Fruit fly (Drosophila melanogaster) whole organism, adult: ENCODE data around the gene CG14196.
A peak's percentile ranks its signal among the peaks of the same experiment; 100 is the strongest.

Source experiments
- CG11617 ChIP-seq: fragments of 200-800 bp; sonication (Bioruptor generic); optimal IDR thresholded peaks from 2 replicates; lab custom pipeline; 2017; ENCODE audit warnings: mild to moderate bottlenecking, missing biosample characterization, missing genetic modification reagents, missing genetic modification characterization
- CG12768 ChIP-seq: fragments of 200-800 bp; sonication (Bioruptor generic); optimal IDR thresholded peaks from 2 replicates; lab custom pipeline; 2017; ENCODE audit warnings: missing biosample characterization, missing genetic modification characterization, mild to moderate bottlenecking, moderate library complexity, missing genetic modification reagents
- CG14711 ChIP-seq: fragments of 200-800 bp; sonication (Bioruptor generic); optimal IDR thresholded peaks from 2 replicates; lab custom pipeline; 2018; ENCODE audit warnings: missing biosample characterization, mild to moderate bottlenecking, missing genetic modification characterization, moderate library complexity
- CG1620 ChIP-seq: fragments of 200-800 bp; sonication (Bioruptor generic); optimal IDR thresholded peaks from 2 replicates; lab custom pipeline; 2016; ENCODE audit warnings: missing biosample characterization, missing genetic modification characterization
- CG33017 ChIP-seq: fragments of 200-800 bp; sonication (Bioruptor generic); optimal IDR thresholded peaks from 2 replicates; lab custom pipeline; 2018; ENCODE audit warnings: missing biosample characterization, mild to moderate bottlenecking, missing genetic modification characterization, moderate library complexity
- CG5204 ChIP-seq: fragments of 200-800 bp; sonication (Bioruptor generic); optimal IDR thresholded peaks from 2 replicates; lab custom pipeline; 2016; ENCODE audit warnings: missing biosample characterization, missing genetic modification characterization
- CG7045 ChIP-seq: fragments of 200-800 bp; sonication (Bioruptor generic); optimal IDR thresholded peaks from 2 replicates; lab custom pipeline; 2017; ENCODE audit warnings: missing biosample characterization, mild to moderate bottlenecking, missing genetic modification characterization
- CG7101 ChIP-seq: fragments of 200-800 bp; sonication (Bioruptor generic); optimal IDR thresholded peaks from 2 replicates; lab custom pipeline; 2018; ENCODE audit warnings: missing biosample characterization, mild to moderate bottlenecking, missing genetic modification characterization, moderate library complexity
- Clk ChIP-seq: fragments of 200-800 bp; sonication (Bioruptor generic); optimal IDR thresholded peaks from 2 replicates; lab custom pipeline; 2017; ENCODE audit warnings: missing biosample characterization, missing genetic modification characterization
- Crg-1 ChIP-seq: fragments of 200-800 bp; sonication (Bioruptor generic); optimal IDR thresholded peaks from 2 replicates; lab custom pipeline; 2016; ENCODE audit warnings: missing biosample characterization, missing genetic modification characterization
- Hr96 ChIP-seq: fragments of 200-800 bp; sonication (Bioruptor generic); optimal IDR thresholded peaks from 2 replicates; lab custom pipeline; 2016; ENCODE audit warnings: missing biosample characterization, missing genetic modification characterization
- Mnt ChIP-seq: fragments of 200-800 bp; sonication (Bioruptor generic); optimal IDR thresholded peaks from 2 replicates; lab custom pipeline; 2016; ENCODE audit warnings: missing biosample characterization, mild to moderate bottlenecking, missing genetic modification characterization
- bab1 ChIP-seq: fragments of 200-800 bp; sonication (Bioruptor generic); optimal IDR thresholded peaks from 3 replicates; lab custom pipeline; 2019; ENCODE audit warnings: missing biosample characterization, mild to moderate bottlenecking, missing genetic modification characterization, moderate library complexity
- cic ChIP-seq: fragments of 200-800 bp; sonication (Bioruptor generic); optimal IDR thresholded peaks from 2 replicates; lab custom pipeline; 2017; ENCODE audit warnings: missing biosample characterization, mild to moderate bottlenecking, missing genetic modification characterization, moderate library complexity
- cnc ChIP-seq, 2 experiments: fragments of >200 bp; optimal IDR thresholded peaks; 2 replicates each; lab custom pipeline; 2017
- kay ChIP-seq: fragments of 200-800 bp; sonication (Bioruptor generic); peaks from one replicate; lab custom pipeline; 2016; ENCODE audit warnings: missing biosample characterization, missing genetic modification characterization, borderline replicate concordance
- ovo ChIP-seq: fragments of 200-800 bp; sonication (Bioruptor generic); optimal IDR thresholded peaks from 2 replicates; lab custom pipeline; 2016; ENCODE audit warnings: missing biosample characterization, missing genetic modification characterization
- pad ChIP-seq: fragments of 200-800 bp; sonication (Bioruptor generic); optimal IDR thresholded peaks from 3 replicates; lab custom pipeline; 2017; ENCODE audit warnings: missing biosample characterization, missing genetic modification characterization, mild to moderate bottlenecking, moderate library complexity, missing genetic modification reagents
- tj ChIP-seq: fragments of 200-800 bp; sonication (Bioruptor generic); optimal IDR thresholded peaks from 3 replicates; lab custom pipeline; 2017; ENCODE audit warnings: missing biosample characterization, mild to moderate bottlenecking, missing genetic modification characterization, moderate library complexity
- toe ChIP-seq: fragments of 200-800 bp; sonication (Bioruptor generic); optimal IDR thresholded peaks from 2 replicates; lab custom pipeline; 2016; ENCODE audit warnings: missing biosample characterization, missing genetic modification characterization

The CG14196 gene

DNA sequence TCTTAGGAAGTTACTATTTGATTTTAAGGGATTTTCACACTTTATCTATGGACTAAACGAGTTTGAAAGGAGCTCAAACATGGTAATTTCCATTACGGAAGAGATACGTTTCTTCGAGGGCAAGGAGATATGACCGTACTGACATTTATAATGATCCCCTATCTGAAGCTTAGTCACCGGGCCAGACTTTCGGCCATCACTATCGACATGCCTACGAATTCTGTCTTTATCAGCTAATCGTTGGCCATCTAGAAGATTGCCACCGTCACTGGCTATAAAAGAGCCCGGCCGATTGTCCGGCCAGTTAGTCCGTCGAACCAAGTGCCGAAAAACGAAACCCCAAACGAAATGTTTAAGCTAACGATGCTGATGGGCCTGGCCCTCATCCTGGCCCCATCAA lies 26.4 kb downstream of the CG14196 start, which contains the start of gene Muc18B:
Gene Muc18B, plus strand, starts transcription at position 301 of the 400 bp plus-strand sequence.
- TF ChIP-seq cnc (optimal IDR thresholded peaks at IDR 0.05; lab: Kevin White, UChicago) = no peak
- TF ChIP-seq tj (GFP tag; lab: Kevin White, UChicago) = no peak
- no peak for TF ChIP-seq CG1620 (GFP tag; lab: Kevin White, UChicago)
- no peak for TF ChIP-seq CG12768
- no peak for TF ChIP-seq CG11617 (GFP tag; lab: Kevin White, UChicago)
- no peak for TF ChIP-seq pad (GFP tag; lab: Kevin White, UChicago)
- TF ChIP-seq CG14711 (tag; lab: Kevin White, UChicago) = no peak
- no peak for TF ChIP-seq Hr96 (GFP tag; lab: Kevin White, UChicago)
- TF ChIP-seq CG5204 (GFP tag; lab: Kevin White, UChicago) = no peak
- no peak for TF ChIP-seq CG33017 (tag; lab: Kevin White, UChicago)
- no peak for TF ChIP-seq cic (GFP tag; lab: Kevin White, UChicago)
- no peak for TF ChIP-seq CG7045 (GFP tag; lab: Kevin White, UChicago)
- TF ChIP-seq CG7101 (tag; lab: Kevin White, UChicago) = no peak
- TF ChIP-seq Mnt (GFP tag; lab: Kevin White, UChicago) = no peak
- TF ChIP-seq toe (GFP tag; lab: Kevin White, UChicago) = no peak
- TF ChIP-seq Crg-1 (GFP tag; lab: Kevin White, UChicago) = no peak
- no peak for TF ChIP-seq Clk (GFP tag; lab: Kevin White, UChicago)
- TF ChIP-seq ovo = no peak

- TF ChIP-seq Clk (GFP tag; lab: Kevin White, UChicago) (no peak), ovo (no peak), bab1 (no peak), Mnt (GFP tag; lab: Kevin White, UChicago) (no peak), tj (GFP tag; lab: Kevin White, UChicago) (no peak), cnc (optimal IDR thresholded peaks at IDR 0.05; lab: Kevin White, UChicago) (no peak), toe (GFP tag; lab: Kevin White, UChicago) (no peak), CG14711 (tag; lab: Kevin White, UChicago) (no peak), pad (GFP tag; lab: Kevin White, UChicago) (no peak), CG33017 (tag; lab: Kevin White, UChicago) (no peak), CG11617 (GFP tag; lab: Kevin White, UChicago) (no peak), CG5204 (GFP tag; lab: Kevin White, UChicago) (no peak), cic (GFP tag; lab: Kevin White, UChicago) (no peak), CG1620 (GFP tag; lab: Kevin White, UChicago) (no peak), kay (GFP tag; lab: Kevin White, UChicago) (no peak), Crg-1 (GFP tag; lab: Kevin White, UChicago) (no peak), Hr96 (GFP tag; lab: Kevin White, UChicago) (no peak), CG12768 (no peak), CG7045 (GFP tag; lab: Kevin White, UChicago) (no peak), CG7101 (tag; lab: Kevin White, UChicago) (no peak)
These were observed 28.7 kb downstream of the CG14196 start, which contains the start of gene Mur18B for dm6 chrX:19212954-19213353. Gene Mur18B, plus strand, starts transcription at chrX:19213254.

dm6 chrX:19211982-19212381 lies 29.7 kb downstream of the CG14196 start, which contains the start of gene CG14195:
Gene CG14195, minus strand, starts transcription at chrX:19212082.
- TF ChIP-seq CG12768 (no peak), CG14711 (tag; lab: Kevin White, UChicago) (no peak)

dm6 chrX:19208014-19208413 lies 33.6 kb downstream of the CG14196 start, which contains the start of gene Ulp1:
Gene Ulp1, minus strand, starts transcription at chrX:19208187.
- no peak for TF ChIP-seq kay (GFP tag; lab: Kevin White, UChicago)
- no peak for TF ChIP-seq CG33017 (tag; lab: Kevin White, UChicago)
- no peak for TF ChIP-seq CG7045 (GFP tag; lab: Kevin White, UChicago)
- peak; percentile 77 for TF ChIP-seq ovo
- TF ChIP-seq CG7101 (tag; lab: Kevin White, UChicago) = no peak
- peak; percentile 48 for TF ChIP-seq CG1620 (GFP tag; lab: Kevin White, UChicago)
- TF ChIP-seq cnc (optimal IDR thresholded peaks at IDR 0.05; lab: Kevin White, UChicago) = no peak
- no peak for TF ChIP-seq CG12768
- no peak for TF ChIP-seq CG5204 (GFP tag; lab: Kevin White, UChicago)
- no peak for TF ChIP-seq cic (GFP tag; lab: Kevin White, UChicago)
- TF ChIP-seq CG11617 (GFP tag; lab: Kevin White, UChicago) = no peak
- no peak for TF ChIP-seq CG14711 (tag; lab: Kevin White, UChicago)
- TF ChIP-seq Mnt (GFP tag; lab: Kevin White, UChicago) = peak; percentile 4
- peak; percentile 61 for TF ChIP-seq bab1
- no peak for TF ChIP-seq Clk (GFP tag; lab: Kevin White, UChicago)
- TF ChIP-seq toe (GFP tag; lab: Kevin White, UChicago) = no peak
- peak; percentile 5 for TF ChIP-seq Crg-1 (GFP tag; lab: Kevin White, UChicago)
- TF ChIP-seq tj (GFP tag; lab: Kevin White, UChicago) = peak; percentile 31
- peak; percentile 18 for TF ChIP-seq pad (GFP tag; lab: Kevin White, UChicago)
- no peak for TF ChIP-seq Hr96 (GFP tag; lab: Kevin White, UChicago)

DNA sequence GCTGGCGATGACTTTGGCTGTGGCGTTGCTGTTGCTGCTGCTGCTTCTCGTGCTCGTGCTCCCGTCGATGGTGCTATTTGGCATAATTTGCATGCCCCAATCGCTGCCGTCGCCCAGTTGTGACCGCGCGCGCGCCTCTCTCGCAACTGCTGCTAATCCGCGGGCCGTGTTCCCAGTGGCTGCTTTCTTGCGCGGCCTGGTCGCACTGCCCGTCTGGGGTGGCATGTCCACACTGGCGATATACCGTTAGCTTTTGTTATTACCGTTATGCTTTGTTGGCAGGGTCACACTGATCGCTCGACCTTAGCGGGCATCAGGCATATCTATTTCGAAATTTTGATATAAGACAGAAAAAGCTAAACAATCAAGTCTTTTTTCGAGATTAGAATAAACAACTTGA lies 40.0 kb downstream of the CG14196 start, which contains the start of gene CG7990:
Gene CG7990, minus strand, starts transcription at position 350 of the 400 bp plus-strand sequence.
- no peak for TF ChIP-seq toe (GFP tag; lab: Kevin White, UChicago)
- TF ChIP-seq CG11617 (GFP tag; lab: Kevin White, UChicago) = no peak
- TF ChIP-seq ovo = peak; percentile 53

DNA sequence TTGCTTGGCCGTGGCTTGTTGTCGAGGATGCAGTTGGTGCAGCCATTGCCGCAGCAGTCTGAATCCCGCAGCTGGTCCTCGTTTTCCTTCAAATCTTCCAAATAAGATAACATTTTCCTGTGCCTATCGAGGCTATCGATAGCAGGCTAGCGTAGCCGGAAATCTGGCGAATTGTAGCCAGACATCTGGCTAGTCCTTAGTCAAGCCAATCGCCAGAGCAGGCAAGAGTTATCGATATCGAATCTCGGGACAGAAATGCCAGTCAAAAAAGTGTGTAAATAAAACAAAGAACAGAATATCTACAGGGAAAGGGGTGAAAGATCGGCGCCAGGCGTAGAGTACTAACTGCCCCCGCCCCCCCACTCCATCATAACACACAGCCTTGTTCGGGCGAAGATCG lies 48.3 kb downstream of the CG14196 start, which contains the start of the genes CG7914 and CG14194:
Gene CG7914, minus strand, starts transcription at position 113 of the 400 bp plus-strand sequence.
Gene CG14194, plus strand, starts transcription at position 220 of the 400 bp plus-strand sequence.
- TF ChIP-seq bab1 = peak; percentile 17
- TF ChIP-seq CG7101 (tag; lab: Kevin White, UChicago) = peak; percentile 16
- TF ChIP-seq tj (GFP tag; lab: Kevin White, UChicago) = peak; percentile 1
- no peak for TF ChIP-seq toe (GFP tag; lab: Kevin White, UChicago)
